Worm (Caenorhabditis elegans): ENCODE data around the gene sec-3.

ce11 chrX:3115134-3116032 lies 15.7 kb upstream of the sec-3 start:
- TF ChIP-seq med-1 (GFP tag; optimal IDR thresholded peaks at IDR 0.05; ENCODE audit: insufficient read depth) (no peak), klf-2 (GFP tag; conservative IDR thresholded peaks at IDR 0.05) (no peak), T22C8.4 (GFP tag; IDR thresholded peaks at IDR 0.05) (no peak), ref-1 (GFP tag; conservative IDR thresholded peaks at IDR 0.05) (no peak)
